Worm (Caenorhabditis elegans): Measurements from ENCODE around the gene Y80D4G.2.

- TF ChIP-seq Y79H2A.3 (GFP tag; conservative IDR thresholded peaks at IDR 0.05) (no peak), pbrm-1 (GFP tag; IDR thresholded peaks at IDR 0.05) (no peak), sea-2 (GFP tag; IDR thresholded peaks at IDR 0.05) (no peak), ceh-27 (GFP tag; optimal IDR thresholded peaks at IDR 0.05) (no peak)
Measured at ce11 chrIII:7579324-7579723, 15.1 kb downstream of the Y80D4G.2 start, which contains the start of gene mfsd-6.
